Worm (Caenorhabditis elegans) whole organism, L4/young adult: ENCODE data around the gene srlf-14.

ENCODE experiments used
- W03F9.2 ChIP-seq: fragments of 150-350 bp; optimal IDR thresholded peaks from 2 replicates; lab custom pipeline; 2014; ENCODE audit warnings: missing biosample characterization, missing genetic modification characterization
- dao-5 ChIP-seq: sonication (generic microtip); optimal IDR thresholded peaks from 2 replicates; lab custom pipeline; 2016; ENCODE audit warnings: missing genotype, missing genetic modification characterization, moderate library complexity, missing compliant biosample characterization
- him-1 ChIP-seq: sonication (generic microtip); optimal IDR thresholded peaks from 2 replicates; lab custom pipeline; 2016; ENCODE audit warnings: missing genotype, missing genetic modification reagents, missing genetic modification characterization, missing compliant biosample characterization

- TF ChIP-seq him-1 (tag; lab: Kevin White, UChicago) = no peak
- TF ChIP-seq dao-5 = no peak
- no peak for TF ChIP-seq W03F9.2
Measured at ce11 chrIV:10867370-10868146, 26.6 kb downstream of the srlf-14 start.
